Worm (Caenorhabditis elegans): ENCODE measurements around the gene Y58A7A.2.

Gene Y58A7A.2

ce11 chrV:5030715-5031114 lies 41.3 kb downstream of the Y58A7A.2 start, which contains the start of gene swt-7:
Gene swt-7 (minus strand): TSS chrV:5030815.
- TF ChIP-seq nhr-21 (tag; optimal IDR thresholded peaks at IDR 0.05) (no peak), zag-1 (tag; optimal IDR thresholded peaks at IDR 0.05) (no peak), mbf-1 (tag; optimal IDR thresholded peaks at IDR 0.05) (no peak), sma-9 (GFP tag; optimal IDR thresholded peaks at IDR 0.05) (no peak), sma-9 (tag; optimal IDR thresholded peaks at IDR 0.05) (no peak), crh-2 (tag; optimal IDR thresholded peaks at IDR 0.05) (no peak), alr-1 (tag; optimal IDR thresholded peaks at IDR 0.05) (no peak), nhr-77 (tag; optimal IDR thresholded peaks at IDR 0.05) (no peak), ceh-16 (tag; optimal IDR thresholded peaks at IDR 0.05) (no peak)

ce11 chrV:5030212-5030611 lies 41.8 kb downstream of the Y58A7A.2 start:
- TF ChIP-seq C34F6.9 (tag; optimal IDR thresholded peaks at IDR 0.05) (no peak), fos-1 (tag; optimal IDR thresholded peaks at IDR 0.05) (peak; percentile 97), peb-1 (tag; optimal IDR thresholded peaks at IDR 0.05) (no peak), unc-55 (GFP tag; optimal IDR thresholded peaks at IDR 0.05) (no peak), lin-11 (tag; optimal IDR thresholded peaks at IDR 0.05) (no peak), mdl-1 (tag; optimal IDR thresholded peaks at IDR 0.05) (no peak), aly-2 (tag; optimal IDR thresholded peaks at IDR 0.05) (no peak), ztf-4 (tag; optimal IDR thresholded peaks at IDR 0.05) (no peak), nhr-23 (tag; optimal IDR thresholded peaks at IDR 0.05) (no peak), nhr-11 (tag; optimal IDR thresholded peaks at IDR 0.05) (no peak), sem-4 (tag; optimal IDR thresholded peaks at IDR 0.05) (no peak), F13H6.1 (tag; optimal IDR thresholded peaks at IDR 0.05) (peak; percentile 13), R02D3.7 (tag; optimal IDR thresholded peaks at IDR 0.05) (no peak), nhr-12 (tag; optimal IDR thresholded peaks at IDR 0.05) (no peak), Y55F3AM.14 (GFP tag; optimal IDR thresholded peaks at IDR 0.05) (no peak), lin-39 (tag; optimal IDR thresholded peaks at IDR 0.05) (no peak), mbf-1 (tag; optimal IDR thresholded peaks at IDR 0.05) (no peak), lin-13 (GFP tag; optimal IDR thresholded peaks at IDR 0.05) (no peak), sma-9 (GFP tag; optimal IDR thresholded peaks at IDR 0.05) (peak; percentile 29), sma-9 (tag; optimal IDR thresholded peaks at IDR 0.05) (no peak), ceh-82 (tag; optimal IDR thresholded peaks at IDR 0.05) (no peak), elt-1 (tag; optimal IDR thresholded peaks at IDR 0.05) (no peak), nhr-6 (tag; optimal IDR thresholded peaks at IDR 0.05) (no peak), alr-1 (tag; optimal IDR thresholded peaks at IDR 0.05) (no peak), ztf-1 (GFP tag; conservative IDR thresholded peaks at IDR 0.05) (no peak), zag-1 (tag; optimal IDR thresholded peaks at IDR 0.05) (no peak), crh-2 (tag; optimal IDR thresholded peaks at IDR 0.05) (peak; percentile 44), skn-1 (tag; optimal IDR thresholded peaks at IDR 0.05) (no peak)

ce11 chrV:5027640-5028039 lies 44.3 kb downstream of the Y58A7A.2 start, which contains the start of gene cpt-4:
Gene cpt-4 (minus strand): TSS chrV:5027723.
- TF ChIP-seq nhr-77 (tag; optimal IDR thresholded peaks at IDR 0.05) (no peak), crh-2 (tag; optimal IDR thresholded peaks at IDR 0.05) (peak; percentile 47), mdl-1 (tag; optimal IDR thresholded peaks at IDR 0.05) (peak; percentile 10 to 24), blmp-1 (tag; optimal IDR thresholded peaks at IDR 0.05; ENCODE audit: insufficient read depth) (no peak), zag-1 (tag; optimal IDR thresholded peaks at IDR 0.05) (no peak), nhr-21 (tag; optimal IDR thresholded peaks at IDR 0.05) (peak; percentile 10), F13H6.1 (tag; optimal IDR thresholded peaks at IDR 0.05) (peak; percentile 25), nhr-10 (tag; optimal IDR thresholded peaks at IDR 0.05) (no peak), skn-1 (tag; optimal IDR thresholded peaks at IDR 0.05) (no peak), Y55F3AM.14 (GFP tag; optimal IDR thresholded peaks at IDR 0.05) (peak; percentile 58), mbf-1 (tag; optimal IDR thresholded peaks at IDR 0.05) (no peak), sma-9 (GFP tag; optimal IDR thresholded peaks at IDR 0.05) (peak; percentile 80), sma-9 (tag; optimal IDR thresholded peaks at IDR 0.05) (no peak), fos-1 (tag; optimal IDR thresholded peaks at IDR 0.05) (peak; percentile 92)

- peak; percentile 92 for TF ChIP-seq fos-1 (tag; optimal IDR thresholded peaks at IDR 0.05)
- TF ChIP-seq Y55F3AM.14 (GFP tag; optimal IDR thresholded peaks at IDR 0.05) = peak; percentile 11
- no peak for TF ChIP-seq lsy-2 (tag; optimal IDR thresholded peaks at IDR 0.05)
- TF ChIP-seq R02D3.7 (tag; optimal IDR thresholded peaks at IDR 0.05) = no peak
- peak; percentile 44 for TF ChIP-seq crh-2 (tag; optimal IDR thresholded peaks at IDR 0.05)
- no peak for TF ChIP-seq nhr-11 (tag; optimal IDR thresholded peaks at IDR 0.05)
- peak; percentile 5 for TF ChIP-seq sma-9 (GFP tag; optimal IDR thresholded peaks at IDR 0.05)
- TF ChIP-seq sma-9 (tag; optimal IDR thresholded peaks at IDR 0.05) = no peak
- no peak for TF ChIP-seq aly-2 (tag; optimal IDR thresholded peaks at IDR 0.05)
- TF ChIP-seq lin-39 (tag; optimal IDR thresholded peaks at IDR 0.05) = no peak
- no peak for TF ChIP-seq ama-1 (optimal IDR thresholded peaks at IDR 0.05)
- peak; percentile 22 for TF ChIP-seq F13H6.1 (tag; optimal IDR thresholded peaks at IDR 0.05)
Measured at ce11 chrV:5026438-5026837, 45.5 kb downstream of the Y58A7A.2 start.
